Worm (Caenorhabditis elegans): ENCODE results near the gene ccd-5.

DNA sequence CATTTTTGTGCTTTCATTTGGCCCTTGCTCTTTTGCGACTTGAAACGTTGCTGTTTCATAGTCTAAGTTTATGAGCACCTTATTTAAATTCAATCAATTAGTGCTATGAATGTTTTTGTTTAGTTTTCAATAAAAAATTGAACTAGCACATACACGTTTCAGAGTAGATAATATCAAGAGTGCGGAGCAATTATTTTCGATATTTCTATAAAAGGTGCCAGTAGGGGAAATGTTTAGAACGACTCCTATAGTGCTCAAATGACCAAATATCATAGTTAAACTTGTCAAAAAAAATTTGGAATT lies 23.3 kb upstream of the ccd-5 start:
- TF ChIP-seq athp-1 (tag; optimal IDR thresholded peaks at IDR 0.05) = no peak
- TF ChIP-seq T26A5.8 (tag; optimal IDR thresholded peaks at IDR 0.05) = no peak
- TF ChIP-seq Y79H2A.3 (GFP tag; conservative IDR thresholded peaks at IDR 0.05) = no peak
- TF ChIP-seq unc-62 (GFP tag; optimal IDR thresholded peaks at IDR 0.05) = no peak
- no peak for TF ChIP-seq hlh-26 (GFP tag; conservative IDR thresholded peaks at IDR 0.05)
